Worm (Caenorhabditis elegans) whole organism, L3 larva: Measurements from ENCODE around the gene anmt-3.
A peak's percentile ranks its signal among the peaks of the same experiment; 100 is the strongest.

Experiments
- R02D3.7 ChIP-seq: fragments of 150-350 bp; optimal IDR thresholded peaks from 2 replicates; lab custom pipeline; 2014; ENCODE audit warnings: missing biosample characterization, missing genetic modification characterization
- ZK546.5 ChIP-seq: sonication (generic microtip); optimal IDR thresholded peaks from 2 replicates; lab custom pipeline; 2017; ENCODE audit warnings: missing biosample characterization, missing genetic modification characterization
- aly-2 ChIP-seq: fragments of 150-350 bp; optimal IDR thresholded peaks from 2 replicates; lab custom pipeline; 2014; ENCODE audit warnings: missing biosample characterization, missing genetic modification characterization
- ama-1 ChIP-seq: fragments of 150-350 bp; optimal IDR thresholded peaks from 2 replicates; lab custom pipeline; 2018
- ceh-16 ChIP-seq: sonication (generic microtip); optimal IDR thresholded peaks from 2 replicates; lab custom pipeline; 2017; ENCODE audit warnings: missing biosample characterization, missing genetic modification characterization
- ceh-28 ChIP-seq: fragments of 150-350 bp; optimal IDR thresholded peaks from 2 replicates; lab custom pipeline; 2014; ENCODE audit warnings: missing biosample characterization, missing genetic modification reagents, missing genetic modification characterization
- ceh-82 ChIP-seq: fragments of 150-350 bp; optimal IDR thresholded peaks from 2 replicates; lab custom pipeline; 2014; ENCODE audit warnings: missing biosample characterization, missing genetic modification characterization
- ceh-9 ChIP-seq: sonication (generic microtip); optimal IDR thresholded peaks from 2 replicates; lab custom pipeline; 2018; ENCODE audit warnings: missing biosample characterization, missing genetic modification characterization
- egl-27 ChIP-seq: sonication (generic microtip); optimal IDR thresholded peaks from 4 replicates; lab custom pipeline; 2017; ENCODE audit warnings: missing biosample characterization, missing genetic modification reagents, missing genetic modification characterization
- elt-1 ChIP-seq: fragments of 150-350 bp; optimal IDR thresholded peaks from 2 replicates; lab custom pipeline; 2014; ENCODE audit warnings: missing biosample characterization, missing genetic modification characterization
- elt-2 ChIP-seq: sonication (generic microtip); optimal IDR thresholded peaks from 2 replicates; lab custom pipeline; 2016; ENCODE audit warnings: missing genetic modification reagents, mild to moderate bottlenecking, missing genetic modification characterization, missing compliant biosample characterization
- eor-1 ChIP-seq, 2 experiments: fragments of 150-350 bp; optimal IDR thresholded peaks; 2 replicates each; lab custom pipeline; 2014 to 2018; ENCODE audit warnings: missing biosample characterization in 2 of 2, missing genetic modification characterization in 2 of 2
- fkh-10 ChIP-seq: sonication (generic microtip); optimal IDR thresholded peaks from 2 replicates; lab custom pipeline; 2017; ENCODE audit warnings: missing biosample characterization, missing genetic modification reagents, missing genetic modification characterization
- fos-1 ChIP-seq: fragments of 150-350 bp; optimal IDR thresholded peaks from 2 replicates; lab custom pipeline; 2014; ENCODE audit warnings: missing biosample characterization, missing genetic modification characterization
- hmg-11 ChIP-seq: sonication (generic microtip); optimal IDR thresholded peaks from 2 replicates; lab custom pipeline; 2016; ENCODE audit warnings: missing genetic modification characterization, missing compliant biosample characterization
- lin-15B ChIP-seq: fragments of 150-350 bp; optimal IDR thresholded peaks from 2 replicates; lab custom pipeline; 2014; ENCODE audit warnings: missing biosample characterization, missing genetic modification characterization
- lin-39 ChIP-seq: fragments of 150-350 bp; optimal IDR thresholded peaks from 2 replicates; lab custom pipeline; 2018; ENCODE audit warnings: missing biosample characterization, missing genetic modification reagents, missing genetic modification characterization
- lsy-12 ChIP-seq: sonication (generic microtip); optimal IDR thresholded peaks from 2 replicates; lab custom pipeline; 2016; ENCODE audit warnings: mild to moderate bottlenecking, missing genetic modification characterization, missing compliant biosample characterization
- mml-1 ChIP-seq: fragments of 150-350 bp; sonication (generic microtip); optimal IDR thresholded peaks from 3 replicates; lab custom pipeline; 2014; ENCODE audit warnings: missing biosample characterization, missing genetic modification characterization
- nfya-1 ChIP-seq: sonication (generic microtip); optimal IDR thresholded peaks from 2 replicates; lab custom pipeline; 2017; ENCODE audit warnings: missing genetic modification characterization, mild to moderate bottlenecking, missing compliant biosample characterization, antibody characterized with exemption, moderate library complexity; ENCODE audit not compliant: insufficient read depth
- nhr-11 ChIP-seq: fragments of 150-350 bp; optimal IDR thresholded peaks from 2 replicates; lab custom pipeline; 2014; ENCODE audit warnings: missing biosample characterization, missing genetic modification characterization
- nhr-12 ChIP-seq: fragments of 150-350 bp; optimal IDR thresholded peaks from 2 replicates; lab custom pipeline; 2014; ENCODE audit warnings: missing biosample characterization, missing genetic modification characterization
- nhr-23 ChIP-seq: fragments of 150-350 bp; optimal IDR thresholded peaks from 2 replicates; lab custom pipeline; 2014; ENCODE audit warnings: missing biosample characterization, missing genetic modification reagents, missing genetic modification characterization
- nhr-237 ChIP-seq: fragments of 150-350 bp; optimal IDR thresholded peaks from 2 replicates; lab custom pipeline; 2014; ENCODE audit warnings: missing biosample characterization, missing genetic modification characterization
- nhr-25 ChIP-seq: sonication (generic microtip); optimal IDR thresholded peaks from 2 replicates; lab custom pipeline; 2017; ENCODE audit warnings: missing biosample characterization, missing genetic modification characterization
- nhr-28 ChIP-seq: fragments of 150-350 bp; optimal IDR thresholded peaks from 2 replicates; lab custom pipeline; 2014; ENCODE audit warnings: missing biosample characterization, missing genetic modification characterization
- nhr-43 ChIP-seq: sonication (generic microtip); optimal IDR thresholded peaks from 2 replicates; lab custom pipeline; 2016; ENCODE audit warnings: mild to moderate bottlenecking, missing genetic modification characterization, missing compliant biosample characterization; ENCODE audit not compliant: poor library complexity, severe bottlenecking
- pha-4 ChIP-seq: fragments of 150-350 bp; optimal IDR thresholded peaks from 2 replicates; lab custom pipeline; 2014; ENCODE audit warnings: missing biosample characterization, missing genetic modification reagents, missing genetic modification characterization
- pqm-1 ChIP-seq: fragments of 150-350 bp; optimal IDR thresholded peaks from 2 replicates; lab custom pipeline; 2017; ENCODE audit warnings: missing biosample characterization, missing genetic modification characterization, inconsistent platforms
- sea-2 ChIP-seq: fragments of 150-350 bp; sonication (generic microtip); optimal IDR thresholded peaks from 4 replicates; lab custom pipeline; 2014; ENCODE audit warnings: missing biosample characterization, missing genetic modification reagents, missing genetic modification characterization
- skn-1 ChIP-seq: fragments of 150-350 bp; optimal IDR thresholded peaks from 2 replicates; lab custom pipeline; 2014; ENCODE audit warnings: missing biosample characterization, missing genetic modification characterization
- snpc-4 ChIP-seq: fragments of 150-350 bp; optimal IDR thresholded peaks from 2 replicates; lab custom pipeline; 2014; ENCODE audit warnings: missing biosample characterization, missing genetic modification characterization
- tbx-2 ChIP-seq: sonication (generic microtip); optimal IDR thresholded peaks from 2 replicates; lab custom pipeline; 2016; ENCODE audit warnings: mild to moderate bottlenecking, missing genetic modification characterization, missing compliant biosample characterization
- unc-62 ChIP-seq: fragments of 150-350 bp; sonication (generic microtip); optimal IDR thresholded peaks from 4 replicates; lab custom pipeline; 2014; ENCODE audit warnings: missing biosample characterization, missing genetic modification reagents, missing genetic modification characterization
- zag-1 ChIP-seq: fragments of 150-350 bp; optimal IDR thresholded peaks from 2 replicates; lab custom pipeline; 2014; ENCODE audit warnings: missing biosample characterization, missing genetic modification characterization
- ztf-11 ChIP-seq: fragments of 150-350 bp; optimal IDR thresholded peaks from 2 replicates; lab custom pipeline; 2014; ENCODE audit warnings: missing biosample characterization, missing genetic modification characterization
- ztf-4 ChIP-seq: fragments of 150-350 bp; optimal IDR thresholded peaks from 2 replicates; lab custom pipeline; 2014; ENCODE audit warnings: missing biosample characterization, missing genetic modification characterization

The anmt-3 gene

DNA sequence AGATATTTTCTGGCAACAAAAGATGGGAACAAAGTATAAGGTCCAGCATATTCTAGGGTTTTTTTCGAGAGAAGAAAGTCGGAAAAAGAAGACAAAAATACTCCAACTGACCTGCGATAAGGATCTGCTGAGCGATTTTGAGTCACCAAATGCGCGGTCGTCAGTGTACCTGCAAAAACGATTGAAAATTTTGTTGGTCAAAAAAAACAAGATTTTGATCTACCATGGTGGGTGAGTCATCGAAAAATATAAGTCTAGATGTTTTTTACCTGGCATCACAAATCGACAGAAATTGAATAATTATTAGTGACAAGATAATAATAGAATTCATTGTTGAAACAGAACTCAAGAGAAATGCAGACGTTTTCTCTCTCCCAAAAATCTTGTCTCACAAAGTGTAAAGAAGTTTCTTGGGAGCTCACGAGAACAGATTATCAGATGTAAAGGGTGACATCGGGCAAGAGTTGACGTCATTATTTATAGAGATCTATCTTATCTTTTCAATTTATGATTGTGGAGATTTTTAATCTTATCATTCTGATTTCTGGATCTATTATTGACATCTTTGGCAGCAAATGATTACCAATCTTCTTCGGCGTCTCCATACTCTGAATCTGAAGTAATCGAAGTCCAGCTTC is 27.2 kb upstream of the anmt-3 start:
- TF ChIP-seq elt-1 (tag; lab: Kevin White, UChicago) = peak; percentile 48
- no peak for TF ChIP-seq fos-1 (tag; lab: Kevin White, UChicago)

DNA sequence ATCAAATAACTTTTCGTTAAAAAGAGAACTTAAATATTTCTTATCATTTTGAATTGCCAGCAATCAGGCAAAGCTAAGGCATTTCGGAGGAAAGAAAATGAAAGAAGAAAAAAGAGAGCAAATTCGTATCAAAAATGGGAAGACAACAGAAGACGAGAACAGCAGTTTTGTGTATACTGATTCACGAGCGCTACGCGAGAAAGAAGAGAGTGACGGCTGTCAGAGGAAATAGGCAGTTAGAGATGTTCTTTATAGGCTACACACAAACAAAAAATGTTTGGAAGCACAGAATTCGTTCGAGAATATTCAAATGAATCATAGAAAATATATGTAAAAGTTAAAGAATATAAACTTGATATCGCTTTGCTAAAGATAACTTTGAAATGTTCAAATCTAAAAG is 26.7 kb upstream of the anmt-3 start:
- peak; percentile 45 for TF ChIP-seq nfya-1
- peak; percentile 3 for TF ChIP-seq hmg-11 (tag; lab: Kevin White, UChicago)
- TF ChIP-seq nhr-237 (tag; lab: Kevin White, UChicago) = no peak
- TF ChIP-seq skn-1 (tag; lab: Kevin White, UChicago) = no peak
- no peak for TF ChIP-seq ceh-82 (tag; lab: Kevin White, UChicago)
- no peak for TF ChIP-seq unc-62 (GFP tag; lab: Kevin White, UChicago)
- TF ChIP-seq elt-2 (tag; lab: Kevin White, UChicago) = peak; percentile 67
- no peak for TF ChIP-seq lin-39 (tag; lab: Kevin White, UChicago)
- peak; percentile 45 for TF ChIP-seq pha-4
- no peak for TF ChIP-seq ZK546.5
- TF ChIP-seq nhr-11 (tag; lab: Kevin White, UChicago) = peak; percentile 75
- TF ChIP-seq pqm-1 (tag; lab: Kevin White, UChicago) = peak; percentile 60

DNA sequence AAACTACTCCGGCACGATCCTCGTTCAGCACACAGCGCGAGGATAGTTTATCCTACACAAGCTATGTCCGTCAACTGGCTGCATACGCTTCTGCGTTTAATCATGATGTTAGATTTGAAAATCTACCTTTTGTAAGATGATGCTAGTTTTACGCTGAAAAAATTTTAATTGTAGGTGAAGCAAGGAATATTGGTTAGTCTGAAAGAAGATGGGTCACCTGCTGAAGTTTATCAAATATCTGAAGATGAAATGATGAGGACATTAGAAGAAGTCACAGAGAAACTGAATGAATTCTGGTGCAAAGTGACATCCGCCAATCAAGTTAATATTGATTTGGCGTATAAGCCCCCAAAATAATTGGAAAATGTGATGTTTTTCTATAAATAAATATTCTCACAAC is 25.4 kb upstream of the anmt-3 start:
- TF ChIP-seq lin-15B (tag; lab: Kevin White, UChicago) (no peak), nhr-11 (tag; lab: Kevin White, UChicago) (no peak), nhr-28 (no peak), ama-1 (peak; percentile 39), elt-2 (tag; lab: Kevin White, UChicago) (peak; percentile 15), ZK546.5 (no peak)

DNA sequence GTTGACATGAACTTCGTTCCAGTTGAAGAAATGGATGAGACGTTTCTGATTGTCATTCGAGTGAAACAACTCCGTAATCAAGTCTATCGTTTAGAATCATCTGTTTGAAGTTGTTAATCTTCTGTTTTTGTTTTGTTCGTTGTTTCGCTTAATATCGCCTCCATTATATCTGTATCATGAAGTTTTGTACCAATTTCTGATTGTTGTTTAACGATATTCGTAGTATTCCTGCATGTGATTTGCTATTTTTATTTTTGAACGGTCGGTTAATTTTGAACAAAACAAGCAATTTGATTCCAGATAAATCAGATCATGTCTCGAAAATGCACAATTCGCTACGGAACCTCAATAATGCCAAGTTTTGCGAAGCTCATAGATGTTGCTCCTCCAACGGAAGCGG is 24.4 kb upstream of the anmt-3 start, which contains the start of gene C27H6.9:
C27H6.9 (plus strand) TSS at position 301 of the 400 bp plus-strand sequence.
- TF ChIP-seq nhr-237 (tag; lab: Kevin White, UChicago) (no peak), ceh-9 (no peak), lin-15B (tag; lab: Kevin White, UChicago) (no peak), nhr-23 (no peak), sea-2 (GFP tag; lab: Kevin White, UChicago) (no peak), snpc-4 (tag; lab: Kevin White, UChicago) (no peak), nhr-11 (tag; lab: Kevin White, UChicago) (no peak), zag-1 (tag; lab: Kevin White, UChicago) (no peak), lin-39 (tag; lab: Kevin White, UChicago) (no peak), egl-27 (no peak), ztf-11 (no peak), eor-1 (tag; optimal IDR thresholded peaks at IDR 0.05; lab: Kevin White, UChicago) (no peak), ceh-16 (no peak), mml-1 (tag; lab: Kevin White, UChicago) (no peak), nhr-12 (tag; lab: Kevin White, UChicago) (no peak), ztf-4 (tag; lab: Kevin White, UChicago) (no peak), fkh-10 (GFP tag; lab: Kevin White, UChicago) (no peak), aly-2 (tag; lab: Kevin White, UChicago) (no peak)

DNA sequence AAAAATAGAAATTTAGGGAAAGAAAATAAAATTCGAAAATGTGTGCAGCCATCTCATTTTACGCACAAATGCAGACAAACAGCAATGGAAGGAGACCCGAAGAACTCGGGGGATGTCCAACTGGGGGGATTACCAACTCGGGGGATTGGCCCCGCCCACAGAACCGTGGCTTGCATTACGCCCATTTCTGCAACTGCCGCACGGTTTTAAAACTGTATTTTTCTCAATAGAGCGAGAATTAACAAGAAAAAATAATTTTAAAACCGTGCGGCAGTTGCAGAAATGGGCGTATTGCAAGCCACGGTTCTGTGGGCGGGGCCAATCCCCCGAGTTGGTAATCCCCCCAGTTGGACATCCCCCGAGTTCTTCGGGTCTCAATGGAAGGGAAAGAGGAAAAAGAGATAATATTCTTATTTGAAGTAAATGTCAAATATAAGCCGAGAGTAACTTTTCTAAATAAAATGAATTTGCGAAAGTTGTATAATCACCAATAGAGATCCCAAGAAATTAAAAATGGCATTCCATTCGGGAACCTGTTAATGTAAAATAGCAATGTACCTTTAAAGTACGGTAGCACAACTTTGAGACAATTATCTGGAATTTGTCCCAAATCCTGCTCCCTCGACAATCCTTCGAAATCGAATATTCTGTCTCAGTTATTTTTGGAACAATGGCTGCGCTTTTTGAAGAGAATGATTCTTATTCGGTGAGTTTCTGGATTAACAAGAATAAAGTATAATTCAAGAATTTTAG is 22.8 kb upstream of the anmt-3 start, which contains the start of the genes ruvb-1 and tofu-1:
ruvb-1 (minus strand) TSS at position 72 of the 753 bp plus-strand sequence.
tofu-1 (plus strand) TSS at position 417 of the 753 bp plus-strand sequence.
- TF ChIP-seq nhr-43 (tag; lab: Kevin White, UChicago) (peak; percentile 70), lsy-12 (tag; lab: Kevin White, UChicago) (peak; percentile 43), nfya-1 (peak; percentile 59), lin-39 (tag; lab: Kevin White, UChicago) (peak; percentile 31), tbx-2 (tag; lab: Kevin White, UChicago) (peak; percentile 48), nhr-25 (tag; lab: Kevin White, UChicago) (peak; percentile 56), ceh-28 (peak; percentile 43), elt-2 (tag; lab: Kevin White, UChicago) (peak; percentile 47), lin-15B (tag; lab: Kevin White, UChicago) (peak; percentile 47), nhr-23 (peak; percentile 75), R02D3.7 (tag; lab: Kevin White, UChicago) (peak; percentile 19), hmg-11 (tag; lab: Kevin White, UChicago) (peak; percentile 53)
